Fruit fly (Drosophila melanogaster) whole organism, embryonic: ENCODE results near the gene CG14082.
A peak's percentile ranks its signal among the peaks of the same experiment; 100 is the strongest.

Experiments
- CG14014 ChIP-seq: fragments of 200-800 bp; sonication (Bioruptor generic); IDR thresholded peaks from 2 replicates; pipeline ENCODE4 v1.3.6; 2022; ENCODE audit warnings: missing biosample characterization, missing genetic modification characterization
- CG8089 ChIP-seq: fragments of 200-800 bp; sonication (Bioruptor generic); optimal IDR thresholded peaks from 3 replicates; lab custom pipeline; 2016; ENCODE audit warnings: missing biosample characterization, missing genetic modification characterization
- CG8290 ChIP-seq, 3 experiments: fragments of 200-800 bp; sonication (Bioruptor generic); optimal IDR thresholded peaks; 2 replicates each; lab custom pipeline; 2016 to 2019; ENCODE audit warnings: missing biosample characterization in 3 of 3, missing genetic modification characterization in 3 of 3, mild to moderate bottlenecking in 2 of 3, moderate library complexity in 1 of 3
- D ChIP-seq, 2 experiments: fragments of 200-800 bp in 1 of 2; fragments of >200 bp in 1 of 2; sonication (Bioruptor generic) in 1 of 2; optimal IDR thresholded peaks; 2 replicates in 1 of 2; 3 replicates in 1 of 2; lab custom pipeline; 2017; ENCODE audit warnings: mild to moderate bottlenecking in 1 of 2, missing biosample characterization in 1 of 2, missing genetic modification characterization in 1 of 2, missing genetic modification reagents in 1 of 2
- Myb ChIP-seq: fragments of 200-800 bp; sonication (Bioruptor generic); optimal IDR thresholded peaks from 2 replicates; lab custom pipeline; 2016; ENCODE audit warnings: missing biosample characterization, missing genetic modification characterization
- ind ChIP-seq: fragments of 200-800 bp; sonication (Bioruptor generic); optimal IDR thresholded peaks from 3 replicates; lab custom pipeline; 2016; ENCODE audit warnings: missing biosample characterization, missing genetic modification characterization
- sna ChIP-seq: fragments of 200-800 bp; sonication (Bioruptor generic); IDR thresholded peaks from 2 replicates; pipeline ENCODE4 v1.3.6; 2022; ENCODE audit warnings: missing biosample characterization, missing genetic modification characterization; ENCODE audit not compliant: partially characterized antibody

DNA sequence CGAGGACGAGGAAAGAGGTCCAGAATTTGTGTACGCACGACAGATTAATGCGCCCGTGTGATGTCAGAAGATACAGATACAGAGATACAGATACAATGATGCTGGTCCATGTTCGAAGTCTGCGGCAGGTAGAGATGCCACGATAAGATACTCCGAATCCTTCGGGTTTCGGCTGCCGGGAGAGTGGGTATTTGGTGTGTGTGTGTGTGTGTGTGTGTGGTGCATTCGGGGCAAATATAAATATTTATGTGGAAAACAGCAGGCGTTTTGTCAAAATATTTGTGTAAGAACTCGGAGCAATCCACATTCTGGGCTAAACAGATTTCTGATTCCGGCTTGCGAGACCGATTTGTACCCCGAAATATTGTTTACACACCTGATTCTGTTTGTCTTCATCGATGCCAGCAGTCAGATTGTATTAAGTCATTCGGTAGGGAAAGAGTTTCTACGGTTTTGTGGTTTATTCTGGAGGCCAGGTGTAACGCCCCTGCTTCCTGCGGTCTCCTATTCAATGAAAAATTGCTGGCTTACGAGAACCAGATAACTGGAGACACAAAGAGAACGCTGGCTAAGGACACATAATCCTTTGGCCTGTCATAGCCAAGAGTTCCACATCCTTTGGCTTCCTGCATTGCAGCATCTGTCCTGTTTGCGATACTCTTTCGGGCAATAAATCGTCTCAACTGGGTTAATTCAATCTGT is 45.4 kb upstream of the CG14082 start:
- no peak for TF ChIP-seq CG8290 (GFP tag; optimal IDR thresholded peaks at IDR 0.05; lab: Kevin White, UChicago)
- peak in 1 of 2 experiments; percentile 6 for TF ChIP-seq CG8290 (tag; optimal IDR thresholded peaks at IDR 0.05; lab: Kevin White, UChicago)
- TF ChIP-seq CG14014 (GFP tag; lab: Robert Waterston, UW): no peak
- TF ChIP-seq CG8089: no peak
- no peak for TF ChIP-seq sna (GFP tag; lab: Robert Waterston, UW)
- no peak for TF ChIP-seq ind
- no peak for TF ChIP-seq D (optimal IDR thresholded peaks at IDR 0.05; lab: Kevin White, UChicago)
- no peak for TF ChIP-seq D (GFP tag; optimal IDR thresholded peaks at IDR 0.05; lab: Kevin White, UChicago)
- TF ChIP-seq Myb (GFP tag; lab: Kevin White, UChicago): no peak
